Fruit fly (Drosophila melanogaster) whole organism, embryonic: Measurements from ENCODE around the gene mldr.

Experiments
- BEAF-32 ChIP-seq: fragments of 200-800 bp; sonication (Bioruptor generic); optimal IDR thresholded peaks from 3 replicates; lab custom pipeline; 2017; ENCODE audit warnings: missing biosample characterization, missing genetic modification characterization, mild to moderate bottlenecking, moderate library complexity, missing genetic modification reagents
- Bteb2 ChIP-seq: fragments of 200-800 bp; sonication (Bioruptor generic); optimal IDR thresholded peaks from 2 replicates; lab custom pipeline; 2016; ENCODE audit warnings: missing biosample characterization, missing genetic modification characterization
- CG10147 ChIP-seq: fragments of 200-800 bp; sonication (Bioruptor generic); optimal IDR thresholded peaks from 2 replicates; lab custom pipeline; 2019; ENCODE audit warnings: missing biosample characterization, mild to moderate bottlenecking, missing genetic modification characterization, moderate library complexity
- CG10543 ChIP-seq: fragments of 200-800 bp; sonication (Bioruptor generic); optimal IDR thresholded peaks from 3 replicates; lab custom pipeline; 2017; ENCODE audit warnings: missing biosample characterization, mild to moderate bottlenecking, missing genetic modification characterization, moderate library complexity
- CG10654 ChIP-seq: fragments of 200-800 bp; sonication (Bioruptor generic); optimal IDR thresholded peaks from 2 replicates; lab custom pipeline; 2016; ENCODE audit warnings: missing biosample characterization, missing genetic modification characterization
- CG11456 ChIP-seq: fragments of 200-800 bp; sonication (Bioruptor generic); IDR thresholded peaks from 3 replicates; pipeline ENCODE4 v1.3.6; 2022; ENCODE audit warnings: missing biosample characterization, missing genetic modification characterization
- CG12219 ChIP-seq: fragments of 200-800 bp; sonication (Bioruptor generic); optimal IDR thresholded peaks from 3 replicates; lab custom pipeline; 2018; ENCODE audit warnings: missing biosample characterization, mild to moderate bottlenecking, missing genetic modification characterization
- CG13123 ChIP-seq: fragments of 200-800 bp; sonication (Bioruptor generic); optimal IDR thresholded peaks from 2 replicates; lab custom pipeline; 2016; ENCODE audit warnings: missing biosample characterization, missing genetic modification characterization
- CG13296 ChIP-seq: fragments of 200-800 bp; sonication (Bioruptor generic); optimal IDR thresholded peaks from 3 replicates; lab custom pipeline; 2018; ENCODE audit warnings: missing biosample characterization, mild to moderate bottlenecking, missing genetic modification characterization
- CG13424 ChIP-seq: fragments of 200-800 bp; sonication (Bioruptor generic); optimal IDR thresholded peaks from 2 replicates; lab custom pipeline; 2019; ENCODE audit warnings: missing biosample characterization, mild to moderate bottlenecking, missing genetic modification characterization, moderate library complexity
- CG13624 ChIP-seq: fragments of 200-800 bp; sonication (Bioruptor generic); optimal IDR thresholded peaks from 2 replicates; lab custom pipeline; 2016; ENCODE audit warnings: missing biosample characterization, missing genetic modification characterization
- CG14441 ChIP-seq: fragments of 200-800 bp; sonication (Bioruptor generic); IDR thresholded peaks from 2 replicates; pipeline ENCODE4 v1.3.6; 2022; ENCODE audit warnings: missing biosample characterization, missing genetic modification characterization
- CG17359 ChIP-seq: fragments of 200-800 bp; sonication (Bioruptor generic); optimal IDR thresholded peaks from 3 replicates; lab custom pipeline; 2018; ENCODE audit warnings: missing biosample characterization, mild to moderate bottlenecking, missing genetic modification characterization, moderate library complexity
- CG17829 ChIP-seq: fragments of 200-800 bp; optimal IDR thresholded peaks from 2 replicates; lab custom pipeline; 2019; ENCODE audit warnings: missing biosample characterization, mild to moderate bottlenecking, missing genetic modification characterization, moderate library complexity
- CG3065 ChIP-seq: fragments of 200-800 bp; sonication (Bioruptor generic); optimal IDR thresholded peaks from 2 replicates; lab custom pipeline; 2016; ENCODE audit warnings: missing biosample characterization, missing genetic modification characterization
- CG3847 ChIP-seq: fragments of 200-800 bp; sonication (Bioruptor generic); IDR thresholded peaks from 2 replicates; pipeline ENCODE4 v1.3.6; 2022; ENCODE audit warnings: missing biosample characterization, missing genetic modification characterization
- CG5953 ChIP-seq: fragments of 200-800 bp; sonication (Bioruptor generic); IDR thresholded peaks from 2 replicates; pipeline ENCODE4 v1.3.6; 2022; ENCODE audit warnings: missing biosample characterization, missing genetic modification characterization
- CG6854 ChIP-seq: fragments of 200-800 bp; sonication (Bioruptor generic); optimal IDR thresholded peaks from 3 replicates; lab custom pipeline; 2017; ENCODE audit warnings: missing biosample characterization, mild to moderate bottlenecking, missing genetic modification characterization
- Camta ChIP-seq: fragments of 200-800 bp; sonication (Bioruptor generic); optimal IDR thresholded peaks from 2 replicates; lab custom pipeline; 2016; ENCODE audit warnings: missing biosample characterization, missing genetic modification characterization
- CrebB ChIP-seq: fragments of 200-800 bp; sonication (Bioruptor generic); optimal IDR thresholded peaks from 3 replicates; lab custom pipeline; 2018; ENCODE audit warnings: missing biosample characterization, mild to moderate bottlenecking, missing genetic modification characterization
- Fer2 ChIP-seq: fragments of 200-800 bp; sonication (Bioruptor generic); optimal IDR thresholded peaks from 2 replicates; lab custom pipeline; 2018; ENCODE audit warnings: missing biosample characterization, mild to moderate bottlenecking, missing genetic modification characterization, moderate library complexity
- Fer3 ChIP-seq: fragments of 200-800 bp; sonication (Bioruptor generic); optimal IDR thresholded peaks from 2 replicates; lab custom pipeline; 2018; ENCODE audit warnings: missing biosample characterization, mild to moderate bottlenecking, missing genetic modification characterization, moderate library complexity
- HLHmδ ChIP-seq: fragments of 200-800 bp; sonication (Bioruptor generic); optimal IDR thresholded peaks from 2 replicates; lab custom pipeline; 2018; ENCODE audit warnings: missing biosample characterization, mild to moderate bottlenecking, missing genetic modification characterization, moderate library complexity
- Hand ChIP-seq: fragments of 200-800 bp; sonication (Bioruptor generic); optimal IDR thresholded peaks from 2 replicates; lab custom pipeline; 2017; ENCODE audit warnings: mild to moderate bottlenecking, missing biosample characterization, missing genetic modification reagents, missing genetic modification characterization
- Hmx ChIP-seq: fragments of 200-800 bp; sonication (Bioruptor generic); optimal IDR thresholded peaks from 2 replicates; lab custom pipeline; 2016; ENCODE audit warnings: missing biosample characterization, missing genetic modification characterization
- Hr3 ChIP-seq: fragments of 200-800 bp; sonication (Bioruptor generic); optimal IDR thresholded peaks from 3 replicates; lab custom pipeline; 2016; ENCODE audit warnings: missing biosample characterization, missing genetic modification characterization
- MESR4 ChIP-seq: fragments of 200-800 bp; sonication (Bioruptor generic); optimal IDR thresholded peaks from 2 replicates; lab custom pipeline; 2018; ENCODE audit warnings: missing biosample characterization, mild to moderate bottlenecking, missing genetic modification characterization, moderate library complexity
- Meics ChIP-seq: fragments of 200-800 bp; sonication (Bioruptor generic); optimal IDR thresholded peaks from 2 replicates; lab custom pipeline; 2017; ENCODE audit warnings: missing biosample characterization, mild to moderate bottlenecking, missing genetic modification characterization
- Poxn ChIP-seq: fragments of 200-800 bp; sonication (Bioruptor generic); IDR thresholded peaks from 2 replicates; pipeline ENCODE4 v1.3.6; 2022; ENCODE audit warnings: missing biosample characterization, missing genetic modification characterization
- TFAM ChIP-seq: fragments of 200-800 bp; sonication (Bioruptor generic); optimal IDR thresholded peaks from 2 replicates; lab custom pipeline; 2017; ENCODE audit warnings: missing biosample characterization, missing genetic modification characterization, inconsistent platforms
- Taf1 ChIP-seq: fragments of 200-800 bp; sonication (Bioruptor generic); IDR thresholded peaks from 2 replicates; pipeline ENCODE4 v1.3.6; 2022; ENCODE audit warnings: missing biosample characterization, missing genetic modification characterization
- az2 ChIP-seq: fragments of 200-800 bp; sonication (Bioruptor generic); optimal IDR thresholded peaks from 3 replicates; lab custom pipeline; 2016; ENCODE audit warnings: missing biosample characterization, missing genetic modification characterization
- bcd ChIP-seq: fragments of 200-800 bp; sonication (Bioruptor generic); optimal IDR thresholded peaks from 2 replicates; lab custom pipeline; 2017; ENCODE audit warnings: missing biosample characterization, mild to moderate bottlenecking, missing genetic modification characterization
- cg ChIP-seq: fragments of 200-800 bp; sonication (Bioruptor generic); optimal IDR thresholded peaks from 3 replicates; lab custom pipeline; 2019; ENCODE audit warnings: missing biosample characterization, mild to moderate bottlenecking, missing genetic modification characterization, moderate library complexity
- disco-r ChIP-seq: fragments of 200-800 bp; sonication (Bioruptor generic); optimal IDR thresholded peaks from 2 replicates; lab custom pipeline; 2016; ENCODE audit warnings: missing biosample characterization, missing genetic modification characterization
- dm ChIP-seq: fragments of 200-800 bp; sonication (Bioruptor generic); optimal IDR thresholded peaks from 3 replicates; lab custom pipeline; 2016; ENCODE audit warnings: missing biosample characterization, missing genetic modification characterization
- dmrt99B ChIP-seq: fragments of 200-800 bp; sonication (Bioruptor generic); optimal IDR thresholded peaks from 2 replicates; lab custom pipeline; 2018; ENCODE audit warnings: missing biosample characterization, mild to moderate bottlenecking, missing genetic modification characterization, moderate library complexity
- grn ChIP-seq: fragments of 200-800 bp; sonication (Bioruptor generic); optimal IDR thresholded peaks from 3 replicates; lab custom pipeline; 2017; ENCODE audit warnings: missing biosample characterization, missing genetic modification characterization
- hb ChIP-seq: fragments of 200-800 bp; sonication (Bioruptor generic); IDR thresholded peaks from 3 replicates; pipeline ENCODE4 v1.3.6; 2022; ENCODE audit warnings: missing biosample characterization, missing genetic modification characterization; ENCODE audit not compliant: partially characterized antibody
- her ChIP-seq: fragments of 200-800 bp; sonication (Bioruptor generic); optimal IDR thresholded peaks from 2 replicates; lab custom pipeline; 2016; ENCODE audit warnings: missing biosample characterization, missing genetic modification characterization
- jumu ChIP-seq: fragments of 200-800 bp; sonication (Bioruptor generic); optimal IDR thresholded peaks from 3 replicates; lab custom pipeline; 2016; ENCODE audit warnings: missing biosample characterization, missing genetic modification characterization
- nom ChIP-seq: fragments of 200-800 bp; sonication (Bioruptor generic); optimal IDR thresholded peaks from 2 replicates; lab custom pipeline; 2017; ENCODE audit warnings: missing biosample characterization, missing genetic modification characterization, mild to moderate bottlenecking, moderate library complexity, missing genetic modification reagents
- pan ChIP-seq, 4 experiments: fragments of >200 bp in 3 of 4; fragments of 200-800 bp in 1 of 4; sonication (Bioruptor generic) in 1 of 4; optimal IDR thresholded peaks in 3 of 4; IDR thresholded peaks in 1 of 4; 2 replicates each; pipeline versions ENCODE4 v1.3.6 to Lab custom; 2017 to 2022; ENCODE audit warnings: missing biosample characterization in 2 of 4, missing genetic modification characterization in 2 of 4, mixed read lengths in 1 of 4
- peb ChIP-seq: fragments of 200-800 bp; sonication (Bioruptor generic); IDR thresholded peaks from 2 replicates; pipeline ENCODE4 v1.3.6; 2022; ENCODE audit warnings: missing biosample characterization, missing genetic modification characterization
- pfk ChIP-seq: fragments of 200-800 bp; sonication (Bioruptor generic); optimal IDR thresholded peaks from 2 replicates; lab custom pipeline; 2018; ENCODE audit warnings: missing biosample characterization, mild to moderate bottlenecking, missing genetic modification characterization, moderate library complexity
- pnt ChIP-seq: fragments of 200-800 bp; sonication (Bioruptor generic); optimal IDR thresholded peaks from 3 replicates; lab custom pipeline; 2016; ENCODE audit warnings: missing biosample characterization, missing genetic modification characterization
- psq ChIP-seq: fragments of 200-800 bp; sonication (Bioruptor generic); optimal IDR thresholded peaks from 2 replicates; lab custom pipeline; 2017; ENCODE audit warnings: missing biosample characterization, missing genetic modification characterization
- sisA ChIP-seq: fragments of 200-800 bp; sonication (Bioruptor generic); IDR thresholded peaks from 2 replicates; pipeline ENCODE4 v1.3.6; 2022; ENCODE audit warnings: missing biosample characterization, missing genetic modification characterization
- slp2 ChIP-seq: fragments of 200-800 bp; sonication (Bioruptor generic); optimal IDR thresholded peaks from 2 replicates; lab custom pipeline; 2016; ENCODE audit warnings: missing biosample characterization, missing genetic modification characterization
- ttk ChIP-seq: fragments of 200-800 bp; sonication (Bioruptor generic); IDR thresholded peaks from 2 replicates; pipeline ENCODE4 v2.1.2; 2022; ENCODE audit warnings: missing biosample characterization, missing genetic modification characterization

Gene mldr

DNA sequence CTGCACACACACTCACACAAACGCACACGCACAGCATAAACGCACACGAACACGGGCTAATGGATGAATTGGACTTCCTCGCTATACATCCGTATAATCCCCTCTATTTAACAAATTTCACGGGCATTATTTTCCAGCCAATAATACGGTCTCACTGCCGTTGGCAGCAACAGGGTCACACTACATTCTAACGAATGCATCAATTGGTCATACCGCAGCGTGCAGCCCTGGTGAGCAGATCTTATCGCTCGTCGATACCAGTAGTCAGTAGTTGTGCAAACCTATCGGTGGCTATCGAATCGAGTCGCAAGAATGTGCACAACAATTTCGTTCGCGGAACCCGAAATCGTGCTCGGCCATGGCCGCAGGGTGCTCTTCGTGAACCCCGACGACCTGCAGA is 3.3 kb upstream of the mldr start, which contains the start of the genes Top3beta and wuho (continued):
- TF ChIP-seq az2 (GFP tag; lab: Kevin White, UChicago) (peak; percentile 2), disco-r (no peak), cg (GFP tag; lab: Kevin White, UChicago) (peak; percentile 80), CG11456 (GFP tag; lab: Robert Waterston, UW) (peak; percentile 66; the same call in 1 of the 3 replicates), CG5953 (GFP tag; lab: Robert Waterston, UW) (no peak), CG10147 (GFP tag; lab: Kevin White, UChicago) (peak; percentile 14), TFAM (GFP tag; lab: Kevin White, UChicago) (no peak), pan (optimal IDR thresholded peaks at IDR 0.05; lab: Kevin White, UChicago) (no peak), pan (GFP tag; optimal IDR thresholded peaks at IDR 0.05 in 1 of 2, IDR thresholded peaks at IDR 0.05 in 1 of 2) (no peak), hb (GFP tag; lab: Robert Waterston, UW) (peak; percentile 62; the same call in 1 of the 3 replicates), CG3065 (GFP tag; lab: Kevin White, UChicago) (no peak), CrebB (peak; percentile 41), CG17359 (no peak), CG6854 (GFP tag; lab: Kevin White, UChicago) (no peak), Meics (no peak), bcd (GFP tag; lab: Kevin White, UChicago) (peak; percentile 68), pfk (GFP tag; lab: Kevin White, UChicago) (no peak), dm (GFP tag; lab: Kevin White, UChicago) (peak; percentile 79), nom (peak; percentile 19), Fer2 (tag; lab: Kevin White, UChicago) (no peak), psq (no peak), Fer3 (tag; lab: Kevin White, UChicago) (peak; percentile 15), dmrt99B (tag; lab: Kevin White, UChicago) (no peak), MESR4 (GFP tag; lab: Kevin White, UChicago) (peak; percentile 98), CG10543 (GFP tag; lab: Kevin White, UChicago) (peak; percentile 49), her (GFP tag; lab: Kevin White, UChicago) (peak; percentile 62), CG14441 (GFP tag; lab: Robert Waterston, UW) (0 out of 2 replicates have a peak, but pooled peaks have one; percentile 4), Poxn (GFP tag; lab: Robert Waterston, UW) (no peak), CG13624 (GFP tag; lab: Kevin White, UChicago) (peak; percentile 77), slp2 (no peak), CG10654 (GFP tag; lab: Kevin White, UChicago) (peak; percentile 16), CG13424 (peak; percentile 8), peb (GFP tag; lab: Robert Waterston, UW) (no peak), CG13296 (GFP tag; lab: Kevin White, UChicago) (no peak), grn (GFP tag; lab: Kevin White, UChicago) (peak; percentile 100), HLHmδ (peak; percentile 91), Taf1 (GFP tag; lab: Robert Waterston, UW) (no peak), Camta (GFP tag; lab: Kevin White, UChicago) (peak; percentile 21), BEAF-32 (peak; percentile 66), Hand (no peak), Hmx (GFP tag; lab: Kevin White, UChicago) (no peak), jumu (GFP tag; lab: Kevin White, UChicago) (peak; percentile 58), Hr3 (GFP tag; lab: Kevin White, UChicago) (no peak), ttk (GFP tag; lab: Robert Waterston, UW) (no peak), CG12219 (GFP tag; lab: Kevin White, UChicago) (no peak), pnt (GFP tag; lab: Kevin White, UChicago) (no peak), CG17829 (tag; lab: Kevin White, UChicago) (peak; percentile 69), CG3847 (peak; percentile 54; the same call in 1 of the 2 replicates), sisA (GFP tag; lab: Robert Waterston, UW) (no peak), CG13123 (GFP tag; lab: Kevin White, UChicago) (no peak), Bteb2 (GFP tag; lab: Kevin White, UChicago) (peak; percentile 30)
